Worm (Caenorhabditis elegans) whole organism, L2 larva: ENCODE measurements around the gene T07E3.3.

Experiments
- C34F6.9 ChIP-seq: fragments of 150-350 bp; optimal IDR thresholded peaks from 2 replicates; lab custom pipeline; 2014; ENCODE audit warnings: missing biosample characterization, missing genetic modification characterization
- F13H6.1 ChIP-seq: sonication (generic microtip); optimal IDR thresholded peaks from 2 replicates; lab custom pipeline; 2016; ENCODE audit warnings: missing genetic modification characterization, missing compliant biosample characterization
- Y55F3AM.14 ChIP-seq: fragments of 200-800 bp; sonication (Bioruptor generic); optimal IDR thresholded peaks from 2 replicates; lab custom pipeline; 2018; ENCODE audit warnings: mild to moderate bottlenecking, missing genetic modification characterization, missing compliant biosample characterization
- ZK546.5 ChIP-seq: sonication (generic microtip); optimal IDR thresholded peaks from 2 replicates; lab custom pipeline; 2017; ENCODE audit warnings: missing biosample characterization, missing genetic modification characterization
- alr-1 ChIP-seq: fragments of 150-350 bp; optimal IDR thresholded peaks from 2 replicates; lab custom pipeline; 2014; ENCODE audit warnings: missing biosample characterization, missing genetic modification characterization
- aly-2 ChIP-seq: fragments of 150-350 bp; optimal IDR thresholded peaks from 2 replicates; lab custom pipeline; 2014; ENCODE audit warnings: missing biosample characterization, missing genetic modification characterization
- ama-1 ChIP-seq: fragments of 150-350 bp; optimal IDR thresholded peaks from 2 replicates; lab custom pipeline; 2018; ENCODE audit warnings: inconsistent platforms
- blmp-1 ChIP-seq: sonication (generic microtip); optimal IDR thresholded peaks from 2 replicates; lab custom pipeline; 2017; ENCODE audit warnings: missing genetic modification characterization, mild to moderate bottlenecking, missing compliant biosample characterization, antibody characterized with exemption, moderate library complexity; ENCODE audit not compliant: insufficient read depth
- ceh-16 ChIP-seq: fragments of 150-350 bp; optimal IDR thresholded peaks from 2 replicates; lab custom pipeline; 2014; ENCODE audit warnings: missing biosample characterization, missing genetic modification characterization
- ceh-82 ChIP-seq: fragments of 150-350 bp; optimal IDR thresholded peaks from 2 replicates; lab custom pipeline; 2014; ENCODE audit warnings: missing biosample characterization, missing genetic modification characterization
- crh-2 ChIP-seq: sonication (generic microtip); optimal IDR thresholded peaks from 2 replicates; lab custom pipeline; 2017; ENCODE audit warnings: missing biosample characterization, missing genetic modification characterization
- dmd-4 ChIP-seq: sonication (generic microtip); optimal IDR thresholded peaks from 2 replicates; lab custom pipeline; 2017; ENCODE audit warnings: missing biosample characterization, missing genetic modification characterization
- egl-27 ChIP-seq: sonication (generic microtip); optimal IDR thresholded peaks from 3 replicates; lab custom pipeline; 2017; ENCODE audit warnings: missing biosample characterization, missing genetic modification reagents, missing genetic modification characterization
- elt-3 ChIP-seq: sonication (generic microtip); optimal IDR thresholded peaks from 2 replicates; lab custom pipeline; 2017; ENCODE audit warnings: missing biosample characterization, missing genetic modification characterization
- fos-1 ChIP-seq: fragments of 150-350 bp; optimal IDR thresholded peaks from 2 replicates; lab custom pipeline; 2014; ENCODE audit warnings: missing biosample characterization, missing genetic modification characterization
- gmeb-1 ChIP-seq: fragments of 150-350 bp; optimal IDR thresholded peaks from 2 replicates; lab custom pipeline; 2014; ENCODE audit warnings: missing biosample characterization, missing genetic modification characterization
- lin-11 ChIP-seq: fragments of 150-350 bp; sonication (generic microtip); optimal IDR thresholded peaks from 2 replicates; lab custom pipeline; 2014; ENCODE audit warnings: missing biosample characterization, missing genetic modification characterization, inconsistent platforms, mixed read lengths
- lin-13 ChIP-seq: fragments of 150-350 bp; optimal IDR thresholded peaks from 2 replicates; lab custom pipeline; 2014; ENCODE audit warnings: missing biosample characterization, missing genetic modification reagents, missing genetic modification characterization
- lin-39 ChIP-seq: fragments of 150-350 bp; optimal IDR thresholded peaks from 2 replicates; lab custom pipeline; 2014; ENCODE audit warnings: missing biosample characterization, missing genetic modification reagents, missing genetic modification characterization
- lsy-2 ChIP-seq, 2 experiments: fragments of 150-350 bp in 1 of 2; sonication (generic microtip) in 1 of 2; optimal IDR thresholded peaks; 2 replicates each; lab custom pipeline; 2014 to 2017; ENCODE audit warnings: missing biosample characterization in 2 of 2, missing genetic modification characterization in 2 of 2
- mab-5 ChIP-seq: fragments of 150-350 bp; optimal IDR thresholded peaks from 2 replicates; lab custom pipeline; 2014; ENCODE audit warnings: missing biosample characterization, missing genetic modification characterization
- mbf-1 ChIP-seq: sonication (generic microtip); optimal IDR thresholded peaks from 2 replicates; lab custom pipeline; 2017; ENCODE audit warnings: missing biosample characterization, missing genetic modification characterization
- mdl-1 ChIP-seq, 2 experiments: fragments of 150-350 bp in 1 of 2; sonication (generic microtip) in 1 of 2; optimal IDR thresholded peaks; 2 replicates each; lab custom pipeline; 2017; ENCODE audit warnings: missing biosample characterization in 2 of 2, missing genetic modification characterization in 2 of 2
- nhr-10 ChIP-seq: sonication (generic microtip); optimal IDR thresholded peaks from 2 replicates; lab custom pipeline; 2017; ENCODE audit warnings: missing biosample characterization, missing genetic modification characterization
- nhr-11 ChIP-seq: fragments of 150-350 bp; optimal IDR thresholded peaks from 2 replicates; lab custom pipeline; 2014; ENCODE audit warnings: missing biosample characterization, missing genetic modification characterization
- nhr-12 ChIP-seq: fragments of 150-350 bp; optimal IDR thresholded peaks from 2 replicates; lab custom pipeline; 2014; ENCODE audit warnings: missing biosample characterization, missing genetic modification characterization
- nhr-129 ChIP-seq: fragments of 150-350 bp; optimal IDR thresholded peaks from 2 replicates; lab custom pipeline; 2014; ENCODE audit warnings: missing biosample characterization, missing genetic modification characterization
- nhr-21 ChIP-seq: fragments of 150-350 bp; optimal IDR thresholded peaks from 2 replicates; lab custom pipeline; 2014; ENCODE audit warnings: missing biosample characterization, missing genetic modification characterization
- nhr-23 ChIP-seq: fragments of 150-350 bp; optimal IDR thresholded peaks from 2 replicates; lab custom pipeline; 2014; ENCODE audit warnings: missing biosample characterization, missing genetic modification reagents, missing genetic modification characterization
- nhr-237 ChIP-seq: fragments of 150-350 bp; optimal IDR thresholded peaks from 2 replicates; lab custom pipeline; 2014; ENCODE audit warnings: missing biosample characterization, missing genetic modification characterization
- nhr-25 ChIP-seq: fragments of 150-350 bp; sonication (generic microtip); optimal IDR thresholded peaks from 3 replicates; lab custom pipeline; 2014; ENCODE audit warnings: missing biosample characterization, missing genetic modification characterization
- nhr-6 ChIP-seq: fragments of 150-350 bp; optimal IDR thresholded peaks from 2 replicates; lab custom pipeline; 2014; ENCODE audit warnings: missing biosample characterization, missing genetic modification characterization
- nhr-77 ChIP-seq: fragments of 150-350 bp; optimal IDR thresholded peaks from 2 replicates; lab custom pipeline; 2014; ENCODE audit warnings: missing biosample characterization, missing genetic modification characterization
- peb-1 ChIP-seq: fragments of 150-350 bp; optimal IDR thresholded peaks from 2 replicates; lab custom pipeline; 2014; ENCODE audit warnings: missing biosample characterization, missing genetic modification characterization
- sem-4 ChIP-seq: fragments of 150-350 bp; optimal IDR thresholded peaks from 2 replicates; lab custom pipeline; 2014; ENCODE audit warnings: missing biosample characterization, missing genetic modification reagents, missing genetic modification characterization
- skn-1 ChIP-seq: sonication (generic microtip); optimal IDR thresholded peaks from 2 replicates; lab custom pipeline; 2017; ENCODE audit warnings: missing biosample characterization, missing genetic modification characterization
- sma-9 ChIP-seq, 2 experiments: fragments of 150-350 bp in 1 of 2; sonication (generic microtip) in 1 of 2; optimal IDR thresholded peaks; 2 replicates each; lab custom pipeline; 2014 to 2016; ENCODE audit warnings: missing genetic modification characterization in 2 of 2, mild to moderate bottlenecking in 1 of 2, missing biosample characterization in 1 of 2, missing compliant biosample characterization in 1 of 2, missing genetic modification reagents in 1 of 2, moderate library complexity in 1 of 2
- unc-55 ChIP-seq: fragments of 150-350 bp; sonication (generic microtip); optimal IDR thresholded peaks from 3 replicates; lab custom pipeline; 2014; ENCODE audit warnings: missing biosample characterization, missing genetic modification reagents, missing genetic modification characterization
- zag-1 ChIP-seq: fragments of 150-350 bp; optimal IDR thresholded peaks from 2 replicates; lab custom pipeline; 2014; ENCODE audit warnings: missing biosample characterization, missing genetic modification characterization
- ztf-1 ChIP-seq: fragments of 200-800 bp; sonication (Bioruptor generic); conservative IDR thresholded peaks from 2 replicates; pipeline ENCODE4 v1.3.6; 2022; ENCODE audit warnings: missing genetic modification characterization, missing compliant biosample characterization
- ztf-4 ChIP-seq: fragments of 150-350 bp; optimal IDR thresholded peaks from 2 replicates; lab custom pipeline; 2014; ENCODE audit warnings: missing biosample characterization, missing genetic modification characterization

Gene T07E3.3

DNA sequence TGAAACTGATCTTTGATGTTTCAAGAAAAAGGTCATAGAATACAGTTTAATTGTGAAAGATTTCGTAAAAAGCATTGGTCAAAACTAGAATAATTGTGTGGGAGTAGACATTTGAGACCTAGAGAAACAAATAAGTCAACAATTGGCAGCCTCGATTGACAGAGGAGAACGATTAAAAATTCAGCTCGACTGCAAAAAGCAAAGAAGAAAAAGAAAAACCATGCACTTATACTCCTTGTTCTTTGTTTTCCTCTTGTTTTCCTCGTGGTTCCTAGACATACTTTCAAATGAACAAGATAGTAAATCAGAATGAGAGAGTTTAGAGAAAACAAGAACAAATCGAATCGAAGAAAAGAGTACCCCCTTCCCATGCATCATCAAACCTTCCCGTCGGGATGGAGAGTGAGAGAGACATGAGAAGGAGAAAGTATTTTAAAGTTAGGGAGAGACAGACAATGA, 46.3 kb upstream of the T07E3.3 start (continued):
- TF ChIP-seq nhr-6 (tag; lab: Kevin White, UChicago), result no peak
- no peak for TF ChIP-seq nhr-77
- no peak for TF ChIP-seq nhr-23 (tag; lab: Kevin White, UChicago)
- no peak for TF ChIP-seq lin-11 (tag; lab: Kevin White, UChicago)
- TF ChIP-seq ceh-82 (tag; lab: Kevin White, UChicago), result no peak
- TF ChIP-seq ztf-4 (tag; lab: Kevin White, UChicago), result no peak
- TF ChIP-seq peb-1, result no peak
- TF ChIP-seq ama-1, result no peak
- TF ChIP-seq sma-9 (GFP tag; optimal IDR thresholded peaks at IDR 0.05; lab: Kevin White, UChicago), result peak; percentile 78
- no peak for TF ChIP-seq sma-9 (tag; optimal IDR thresholded peaks at IDR 0.05; lab: Kevin White, UChicago)
- TF ChIP-seq F13H6.1 (tag; lab: Kevin White, UChicago), result peak; percentile 73
- no peak for TF ChIP-seq ceh-16
- TF ChIP-seq, all 48 proteins: peak for 11

DNA sequence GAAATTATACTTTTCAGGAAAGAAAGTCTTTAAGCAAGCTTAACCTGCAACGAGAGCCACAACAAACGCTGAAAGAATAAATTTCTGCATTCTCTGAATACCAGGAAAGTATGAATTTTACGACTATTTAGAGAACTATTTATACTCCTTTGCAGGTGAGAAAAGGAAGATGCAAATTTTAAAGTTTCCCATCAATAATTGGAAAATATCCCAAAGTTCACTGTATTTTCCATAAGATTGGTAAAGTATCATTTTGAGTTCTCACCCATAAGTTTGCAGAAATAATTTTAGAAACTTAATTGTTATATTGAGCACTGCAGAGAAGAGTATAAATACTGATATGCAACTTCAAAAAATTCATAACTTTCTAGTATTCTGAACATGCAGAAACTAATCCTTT, 44.2 kb upstream of the T07E3.3 start, which contains the start of gene clec-158:
Gene clec-158, minus strand, starts transcription at position 101 of the 400 bp plus-strand sequence.
- TF ChIP-seq crh-2 (no peak), skn-1 (tag; lab: Kevin White, UChicago) (no peak), blmp-1 (tag; lab: Kevin White, UChicago) (no peak), mdl-1 (tag; optimal IDR thresholded peaks at IDR 0.05; lab: Kevin White, UChicago) (no peak), zag-1 (tag; lab: Kevin White, UChicago) (no peak), nhr-11 (tag; lab: Kevin White, UChicago) (no peak), ztf-4 (tag; lab: Kevin White, UChicago) (no peak), mab-5 (tag; lab: Kevin White, UChicago) (no peak), ceh-82 (tag; lab: Kevin White, UChicago) (no peak), sem-4 (tag; lab: Kevin White, UChicago) (no peak), nhr-23 (tag; lab: Kevin White, UChicago) (no peak), nhr-21 (tag; lab: Kevin White, UChicago) (no peak)

DNA sequence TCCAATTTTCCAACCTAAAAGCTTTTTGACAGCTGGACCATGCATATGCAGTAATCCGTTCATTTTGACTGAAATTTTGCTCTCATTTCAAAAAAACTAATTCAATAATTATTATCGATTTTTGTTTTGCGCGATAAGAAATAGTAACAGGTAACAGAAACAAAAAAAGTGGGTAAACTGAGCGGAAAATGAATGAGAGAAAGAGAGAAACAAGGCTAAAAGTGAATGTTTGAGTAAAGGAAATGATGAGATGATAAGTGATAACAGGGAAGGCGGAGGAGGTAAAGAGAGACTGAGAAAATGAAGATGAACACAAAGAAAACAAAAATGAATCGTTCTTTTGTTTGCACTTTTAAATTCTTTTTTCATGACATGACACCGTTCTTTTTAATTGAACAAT, 39.8 kb upstream of the T07E3.3 start, which contains the start of gene sma-3:
Gene sma-3, minus strand, starts transcription at position 68 of the 400 bp plus-strand sequence.
- no peak for TF ChIP-seq ztf-1 (GFP tag; lab: Robert Waterston, UW)
- TF ChIP-seq lin-39 (tag; lab: Kevin White, UChicago), result no peak
- TF ChIP-seq ZK546.5 (tag; lab: Kevin White, UChicago), result no peak
- peak; percentile 49 for TF ChIP-seq C34F6.9 (tag; lab: Kevin White, UChicago)
- peak in 1 of 2 experiments; percentile 5 for TF ChIP-seq lsy-2 (tag; optimal IDR thresholded peaks at IDR 0.05; lab: Kevin White, UChicago)
- no peak for TF ChIP-seq nhr-11 (tag; lab: Kevin White, UChicago)
- TF ChIP-seq fos-1, result peak; percentile 92
- no peak for TF ChIP-seq mbf-1 (tag; lab: Kevin White, UChicago)
- no peak for TF ChIP-seq egl-27 (tag; lab: Kevin White, UChicago)
- TF ChIP-seq blmp-1 (tag; lab: Kevin White, UChicago), result peak; percentile 86
- TF ChIP-seq sma-9 (GFP tag; optimal IDR thresholded peaks at IDR 0.05; lab: Kevin White, UChicago), result peak; percentile 12
- TF ChIP-seq sma-9 (tag; optimal IDR thresholded peaks at IDR 0.05; lab: Kevin White, UChicago), result no peak
- TF ChIP-seq lin-11 (tag; lab: Kevin White, UChicago), result no peak
- no peak for TF ChIP-seq nhr-25 (tag; lab: Kevin White, UChicago)
- TF ChIP-seq F13H6.1 (tag; lab: Kevin White, UChicago), result no peak
- no peak for TF ChIP-seq nhr-10 (tag; lab: Kevin White, UChicago)
- no peak for TF ChIP-seq aly-2
- TF ChIP-seq nhr-6 (tag; lab: Kevin White, UChicago), result no peak
- TF ChIP-seq gmeb-1 (tag; lab: Kevin White, UChicago), result peak; percentile 12
- TF ChIP-seq alr-1 (tag; lab: Kevin White, UChicago), result no peak
- TF ChIP-seq dmd-4, result no peak
- TF ChIP-seq sem-4 (tag; lab: Kevin White, UChicago), result no peak
- no peak for TF ChIP-seq nhr-237 (tag; lab: Kevin White, UChicago)
- peak; percentile 1 for TF ChIP-seq nhr-129
- TF ChIP-seq ama-1, result no peak
- no peak for TF ChIP-seq ceh-82 (tag; lab: Kevin White, UChicago)
- TF ChIP-seq crh-2, result peak; percentile 19
- TF ChIP-seq nhr-12, result no peak
- TF ChIP-seq unc-55 (GFP tag; lab: Kevin White, UChicago), result no peak
- no peak for TF ChIP-seq elt-3
- TF ChIP-seq peb-1, result no peak
- TF ChIP-seq nhr-77, result no peak
- TF ChIP-seq Y55F3AM.14 (GFP tag; lab: Kevin White, UChicago), result no peak
- TF ChIP-seq lin-13, result no peak
- TF ChIP-seq, all 48 proteins: peak for 8
